Worm (Caenorhabditis elegans) whole organism, L3 larva: Measurements from ENCODE around the gene rps-21.

Source experiments
- ZK546.5 ChIP-seq: sonication (generic microtip); optimal IDR thresholded peaks from 2 replicates; lab custom pipeline; 2017; ENCODE audit warnings: missing biosample characterization, missing genetic modification characterization
- nhr-12 ChIP-seq: fragments of 150-350 bp; optimal IDR thresholded peaks from 2 replicates; lab custom pipeline; 2014; ENCODE audit warnings: missing biosample characterization, missing genetic modification characterization
- nhr-77 ChIP-seq: fragments of 150-350 bp; optimal IDR thresholded peaks from 2 replicates; lab custom pipeline; 2014; ENCODE audit warnings: missing biosample characterization, missing genetic modification characterization
- tbx-2 ChIP-seq: sonication (generic microtip); optimal IDR thresholded peaks from 2 replicates; lab custom pipeline; 2016; ENCODE audit warnings: mild to moderate bottlenecking, missing genetic modification characterization, missing compliant biosample characterization
- unc-39 ChIP-seq: sonication (generic microtip); optimal IDR thresholded peaks from 4 replicates; lab custom pipeline; 2017; ENCODE audit warnings: missing biosample characterization, missing genetic modification characterization

- TF ChIP-seq nhr-77 (no peak), tbx-2 (tag; lab: Kevin White, UChicago) (no peak), nhr-12 (tag; lab: Kevin White, UChicago) (no peak), unc-39 (no peak), ZK546.5 (tag; lab: Kevin White, UChicago) (no peak)
Observed at ce11 chrIII:7197973-7198372, 8.5 kb upstream of the rps-21 start, which contains the start of gene exos-9.
